Fruit fly (Drosophila melanogaster): Measurements from ENCODE around the gene CG31100.

Gene CG31100

dm6 chr3R:8979850-8980775 lies 23.3 kb downstream of the CG31100 start:
- TF ChIP-seq CG17801 (GFP tag; optimal IDR thresholded peaks at IDR 0.05; ENCODE audit: partially characterized antibody), result no peak

- no peak for TF ChIP-seq CG17801 (GFP tag; optimal IDR thresholded peaks at IDR 0.05; ENCODE audit: partially characterized antibody)
These were observed 24.7 kb downstream of the CG31100 start for dm6 chr3R:8978768-8979167.

dm6 chr3R:8976073-8976593 lies 27.3 kb downstream of the CG31100 start:
- no peak for TF ChIP-seq CG17801 (GFP tag; optimal IDR thresholded peaks at IDR 0.05; ENCODE audit: partially characterized antibody)

dm6 chr3R:8971794-8972193 lies 31.7 kb downstream of the CG31100 start:
- no peak for TF ChIP-seq CG17801 (GFP tag; optimal IDR thresholded peaks at IDR 0.05; ENCODE audit: partially characterized antibody)

- no peak for TF ChIP-seq CG17801 (GFP tag; optimal IDR thresholded peaks at IDR 0.05; ENCODE audit: partially characterized antibody)
These were observed 32.7 kb downstream of the CG31100 start for dm6 chr3R:8970707-8971106.

- no peak for TF ChIP-seq CG17801 (GFP tag; optimal IDR thresholded peaks at IDR 0.05; ENCODE audit: partially characterized antibody)
These were observed 33.5 kb downstream of the CG31100 start for dm6 chr3R:8969926-8970306.

- no peak for TF ChIP-seq CG17801 (GFP tag; optimal IDR thresholded peaks at IDR 0.05; ENCODE audit: partially characterized antibody)
These were observed 34.0 kb downstream of the CG31100 start for dm6 chr3R:8969301-8969925.

dm6 chr3R:8968837-8969236 lies 34.6 kb downstream of the CG31100 start:
- no peak for TF ChIP-seq CG17801 (GFP tag; optimal IDR thresholded peaks at IDR 0.05; ENCODE audit: partially characterized antibody)

- no peak for TF ChIP-seq CG17801 (GFP tag; optimal IDR thresholded peaks at IDR 0.05; ENCODE audit: partially characterized antibody)
These were observed 36.9 kb downstream of the CG31100 start for dm6 chr3R:8966598-8966997.

dm6 chr3R:8965546-8965945 lies 37.9 kb downstream of the CG31100 start:
- TF ChIP-seq CG17801 (GFP tag; optimal IDR thresholded peaks at IDR 0.05; ENCODE audit: partially characterized antibody), result no peak

- TF ChIP-seq CG17801 (GFP tag; optimal IDR thresholded peaks at IDR 0.05; ENCODE audit: partially characterized antibody), result no peak
These were observed 39.6 kb downstream of the CG31100 start for dm6 chr3R:8963756-8964342.

dm6 chr3R:8962860-8963755 lies 40.3 kb downstream of the CG31100 start, which contains the start of gene ich:
TSS of gene ich (minus strand) at chr3R:8963037.
- TF ChIP-seq CG17801 (GFP tag; optimal IDR thresholded peaks at IDR 0.05; ENCODE audit: partially characterized antibody), result no peak

dm6 chr3R:8960329-8960728 lies 43.1 kb downstream of the CG31100 start:
- no peak for TF ChIP-seq CG17801 (GFP tag; optimal IDR thresholded peaks at IDR 0.05; ENCODE audit: partially characterized antibody)

- no peak for TF ChIP-seq CG17801 (GFP tag; optimal IDR thresholded peaks at IDR 0.05; ENCODE audit: partially characterized antibody)
These were observed 44.3 kb downstream of the CG31100 start for dm6 chr3R:8959153-8959552.

- TF ChIP-seq CG17801 (GFP tag; optimal IDR thresholded peaks at IDR 0.05; ENCODE audit: partially characterized antibody), result no peak
These were observed 45.1 kb downstream of the CG31100 start for dm6 chr3R:8958300-8958699.

Data from ovary, adult (tissue).